Fruit fly (Drosophila melanogaster) whole organism, embryonic: ENCODE results near the gene CG44006.

Source experiments
- CG12071 ChIP-seq: fragments of 200-800 bp; sonication (Bioruptor generic); optimal IDR thresholded peaks from 3 replicates; lab custom pipeline; 2018; ENCODE audit warnings: missing biosample characterization, mild to moderate bottlenecking, missing genetic modification characterization
- CG14667 ChIP-seq: fragments of 200-800 bp; sonication (Bioruptor generic); IDR thresholded peaks from 2 replicates; pipeline ENCODE4 v1.3.6; 2022; ENCODE audit warnings: missing biosample characterization, missing genetic modification characterization
- CG16863 ChIP-seq: fragments of 200-800 bp; sonication (Bioruptor generic); optimal IDR thresholded peaks from 3 replicates; lab custom pipeline; 2016; ENCODE audit warnings: missing biosample characterization, missing genetic modification characterization
- CG18262 ChIP-seq: fragments of 200-800 bp; optimal IDR thresholded peaks from 3 replicates; lab custom pipeline; 2019; ENCODE audit warnings: missing biosample characterization, mild to moderate bottlenecking, missing genetic modification characterization, moderate library complexity
- CG2678 ChIP-seq: fragments of 200-800 bp; sonication (Bioruptor generic); optimal IDR thresholded peaks from 3 replicates; lab custom pipeline; 2019; ENCODE audit warnings: missing biosample characterization, mild to moderate bottlenecking, missing genetic modification characterization, moderate library complexity
- CG31365 ChIP-seq: fragments of 200-800 bp; sonication (Bioruptor generic); optimal IDR thresholded peaks from 2 replicates; lab custom pipeline; 2018; ENCODE audit warnings: missing biosample characterization, mild to moderate bottlenecking, missing genetic modification characterization
- CG3163 ChIP-seq: fragments of 200-800 bp; sonication (Bioruptor generic); optimal IDR thresholded peaks from 3 replicates; lab custom pipeline; 2016; ENCODE audit warnings: missing biosample characterization, missing genetic modification characterization
- CG34376 ChIP-seq: fragments of 200-800 bp; sonication (Bioruptor generic); optimal IDR thresholded peaks from 2 replicates; lab custom pipeline; 2018; ENCODE audit warnings: missing biosample characterization, mild to moderate bottlenecking, missing genetic modification characterization
- CG3847 ChIP-seq: fragments of 200-800 bp; sonication (Bioruptor generic); IDR thresholded peaks from 2 replicates; pipeline ENCODE4 v1.3.6; 2022; ENCODE audit warnings: missing biosample characterization, missing genetic modification characterization
- CG4328 ChIP-seq: fragments of 200-800 bp; sonication (Bioruptor generic); optimal IDR thresholded peaks from 3 replicates; lab custom pipeline; 2017; ENCODE audit warnings: missing biosample characterization, missing genetic modification reagents, missing genetic modification characterization
- CG4820 ChIP-seq: fragments of 200-800 bp; sonication (Bioruptor generic); optimal IDR thresholded peaks from 3 replicates; lab custom pipeline; 2016; ENCODE audit warnings: missing biosample characterization, missing genetic modification characterization
- CG5245 ChIP-seq: fragments of 200-800 bp; sonication (Bioruptor generic); optimal IDR thresholded peaks from 3 replicates; lab custom pipeline; 2016; ENCODE audit warnings: missing biosample characterization, missing genetic modification characterization
- CG5953 ChIP-seq: fragments of 200-800 bp; sonication (Bioruptor generic); IDR thresholded peaks from 2 replicates; pipeline ENCODE4 v1.3.6; 2022; ENCODE audit warnings: missing biosample characterization, missing genetic modification characterization
- CG7745 ChIP-seq: fragments of 200-800 bp; sonication (Bioruptor generic); optimal IDR thresholded peaks from 2 replicates; lab custom pipeline; 2018; ENCODE audit warnings: missing biosample characterization, mild to moderate bottlenecking, missing genetic modification characterization, moderate library complexity
- CG7928 ChIP-seq: fragments of 200-800 bp; sonication (Bioruptor generic); optimal IDR thresholded peaks from 2 replicates; lab custom pipeline; 2017; ENCODE audit warnings: missing biosample characterization, mild to moderate bottlenecking, missing genetic modification characterization
- CG8290 ChIP-seq, 3 experiments: fragments of 200-800 bp; sonication (Bioruptor generic); optimal IDR thresholded peaks; 2 replicates each; lab custom pipeline; 2016 to 2019; ENCODE audit warnings: missing biosample characterization in 3 of 3, missing genetic modification characterization in 3 of 3, mild to moderate bottlenecking in 2 of 3, moderate library complexity in 1 of 3
- CG8388 ChIP-seq: fragments of 200-800 bp; sonication (Bioruptor generic); optimal IDR thresholded peaks from 2 replicates; lab custom pipeline; 2019; ENCODE audit warnings: missing biosample characterization, mild to moderate bottlenecking, missing genetic modification characterization, moderate library complexity
- Hr51 ChIP-seq, 2 experiments: fragments of 200-800 bp; sonication (Bioruptor generic); optimal IDR thresholded peaks; 2 replicates in 1 of 2; 3 replicates in 1 of 2; lab custom pipeline; 2016 to 2018; ENCODE audit warnings: missing biosample characterization in 2 of 2, missing genetic modification characterization in 2 of 2, mild to moderate bottlenecking in 1 of 2, moderate library complexity in 1 of 2
- Med ChIP-seq: fragments of 200-800 bp; sonication (Bioruptor generic); peaks from one replicate; lab custom pipeline; 2016; ENCODE audit warnings: missing biosample characterization, missing genetic modification characterization, mild to moderate bottlenecking, inconsistent platforms, moderate library complexity
- Mrtf ChIP-seq: fragments of 200-800 bp; sonication (Bioruptor generic); IDR thresholded peaks from 3 replicates; pipeline ENCODE4 v1.3.6; 2022; ENCODE audit warnings: missing biosample characterization, missing genetic modification characterization
- Nf-YA ChIP-seq: fragments of 200-800 bp; sonication (Bioruptor generic); IDR thresholded peaks from 2 replicates; pipeline ENCODE4 v1.3.6; 2022; ENCODE audit warnings: missing biosample characterization, missing genetic modification characterization
- Nf-YB ChIP-seq: fragments of 200-800 bp; sonication (Bioruptor generic); optimal IDR thresholded peaks from 3 replicates; lab custom pipeline; 2019; ENCODE audit warnings: missing biosample characterization, mild to moderate bottlenecking, missing genetic modification characterization, moderate library complexity
- NfI ChIP-seq: fragments of 200-800 bp; sonication (Bioruptor generic); optimal IDR thresholded peaks from 3 replicates; lab custom pipeline; 2018; ENCODE audit warnings: missing biosample characterization, mild to moderate bottlenecking, missing genetic modification characterization, moderate library complexity
- Rfx ChIP-seq: fragments of 200-800 bp; sonication (Bioruptor generic); IDR thresholded peaks from 2 replicates; pipeline ENCODE4 v1.3.6; 2022; ENCODE audit warnings: missing biosample characterization, missing genetic modification characterization
- ab ChIP-seq: fragments of 200-800 bp; sonication (Bioruptor generic); optimal IDR thresholded peaks from 2 replicates; lab custom pipeline; 2016; ENCODE audit warnings: missing biosample characterization, missing genetic modification characterization
- abd-A ChIP-seq: fragments of 200-800 bp; sonication (Bioruptor generic); optimal IDR thresholded peaks from 3 replicates; lab custom pipeline; 2019; ENCODE audit warnings: missing biosample characterization, mild to moderate bottlenecking, missing genetic modification characterization, moderate library complexity
- chinmo ChIP-seq: fragments of 200-800 bp; sonication (Bioruptor generic); IDR thresholded peaks from 4 replicates; pipeline ENCODE4 v1.3.6; 2022; ENCODE audit warnings: missing biosample characterization, missing genetic modification characterization; ENCODE audit not compliant: partially characterized antibody
- crp ChIP-seq, 2 experiments: fragments of 200-800 bp; sonication (Bioruptor generic); optimal IDR thresholded peaks; 2 replicates in 1 of 2; 3 replicates in 1 of 2; lab custom pipeline; 2017; ENCODE audit warnings: missing biosample characterization in 2 of 2, missing genetic modification characterization in 2 of 2, mild to moderate bottlenecking in 1 of 2, moderate library complexity in 1 of 2
- dysf ChIP-seq: fragments of 200-800 bp; sonication (Bioruptor generic); IDR thresholded peaks from 3 replicates; pipeline ENCODE4 v1.3.6; 2022; ENCODE audit warnings: missing biosample characterization, missing genetic modification characterization
- eve ChIP-seq, 2 experiments: fragments of >200 bp; optimal IDR thresholded peaks; 2 replicates each; lab custom pipeline; 2017; ENCODE audit warnings: missing biosample characterization in 2 of 2, missing genetic modification characterization in 2 of 2
- fu2 ChIP-seq: fragments of 200-800 bp; sonication (Bioruptor generic); optimal IDR thresholded peaks from 2 replicates; lab custom pipeline; 2016; ENCODE audit warnings: missing biosample characterization, missing genetic modification characterization
- kay ChIP-seq: fragments of 200-800 bp; sonication (Bioruptor generic); optimal IDR thresholded peaks from 2 replicates; lab custom pipeline; 2016; ENCODE audit warnings: missing biosample characterization, missing genetic modification characterization
- ken ChIP-seq: fragments of 200-800 bp; sonication (Bioruptor generic); IDR thresholded peaks from 3 replicates; pipeline ENCODE4 v1.3.6; 2022; ENCODE audit warnings: missing biosample characterization, missing genetic modification characterization
- klu ChIP-seq: fragments of 200-800 bp; sonication (Bioruptor generic); IDR thresholded peaks from 2 replicates; pipeline ENCODE4 v1.3.6; 2022; ENCODE audit warnings: missing biosample characterization, missing genetic modification characterization
- pan ChIP-seq, 4 experiments: fragments of >200 bp in 3 of 4; fragments of 200-800 bp in 1 of 4; sonication (Bioruptor generic) in 1 of 4; optimal IDR thresholded peaks in 3 of 4; IDR thresholded peaks in 1 of 4; 2 replicates each; pipeline versions ENCODE4 v1.3.6 to Lab custom; 2017 to 2022; ENCODE audit warnings: missing biosample characterization in 2 of 4, missing genetic modification characterization in 2 of 4, mixed read lengths in 1 of 4
- prd ChIP-seq, 3 experiments: fragments of >200 bp in 2 of 3; fragments of 200-800 bp in 1 of 3; sonication (Bioruptor generic) in 1 of 3; optimal IDR thresholded peaks in 2 of 3; IDR thresholded peaks in 1 of 3; 2 replicates in 2 of 3; 3 replicates in 1 of 3; pipeline versions ENCODE4 v1.3.6 to Lab custom; 2017 to 2022; ENCODE audit warnings: missing biosample characterization in 1 of 3, missing genetic modification characterization in 1 of 3
- row ChIP-seq: fragments of 200-800 bp; sonication (Bioruptor generic); IDR thresholded peaks from 3 replicates; pipeline ENCODE4 v1.3.6; 2022; ENCODE audit warnings: missing biosample characterization, missing genetic modification characterization
- salm ChIP-seq: fragments of 200-800 bp; sonication (Bioruptor generic); optimal IDR thresholded peaks from 2 replicates; lab custom pipeline; 2018; ENCODE audit warnings: missing biosample characterization, mild to moderate bottlenecking, missing genetic modification characterization
- schlank ChIP-seq: fragments of 200-800 bp; sonication (Bioruptor generic); optimal IDR thresholded peaks from 2 replicates; lab custom pipeline; 2018; ENCODE audit warnings: missing biosample characterization, mild to moderate bottlenecking, missing genetic modification characterization
- sens-2 ChIP-seq: fragments of 200-800 bp; sonication (Bioruptor generic); IDR thresholded peaks from 2 replicates; pipeline ENCODE4 v1.3.6; 2022; ENCODE audit warnings: missing biosample characterization, missing genetic modification characterization
- so ChIP-seq: fragments of 200-800 bp; sonication (Bioruptor generic); IDR thresholded peaks from 3 replicates; pipeline ENCODE4 v1.3.6; 2022; ENCODE audit warnings: missing biosample characterization, missing genetic modification characterization
- tll ChIP-seq, 2 experiments: fragments of 200-800 bp in 1 of 2; fragments of >200 bp in 1 of 2; sonication (Bioruptor generic) in 1 of 2; optimal IDR thresholded peaks; 2 replicates each; lab custom pipeline; 2017 to 2019; ENCODE audit warnings: missing biosample characterization in 2 of 2, missing genetic modification characterization in 2 of 2, mild to moderate bottlenecking in 1 of 2, moderate library complexity in 1 of 2
- tna ChIP-seq: fragments of 200-800 bp; sonication (Bioruptor generic); IDR thresholded peaks from 2 replicates; pipeline ENCODE4 v1.3.6; 2022; ENCODE audit warnings: missing biosample characterization, missing genetic modification characterization; ENCODE audit not compliant: partially characterized antibody
- ttk ChIP-seq: fragments of 200-800 bp; sonication (Bioruptor generic); IDR thresholded peaks from 2 replicates; pipeline ENCODE4 v2.1.2; 2022; ENCODE audit warnings: missing biosample characterization, missing genetic modification characterization
- tup ChIP-seq: fragments of 200-800 bp; sonication (Bioruptor generic); optimal IDR thresholded peaks from 2 replicates; lab custom pipeline; 2016; ENCODE audit warnings: missing biosample characterization, mild to moderate bottlenecking, missing genetic modification characterization, moderate library complexity
- unpg ChIP-seq: fragments of 200-800 bp; sonication (Bioruptor generic); optimal IDR thresholded peaks from 3 replicates; lab custom pipeline; 2018; ENCODE audit warnings: missing biosample characterization, mild to moderate bottlenecking, missing genetic modification characterization, moderate library complexity
- vvl ChIP-seq: fragments of 200-800 bp; sonication (Bioruptor generic); IDR thresholded peaks from 2 replicates; pipeline ENCODE4 v1.3.6; 2022; ENCODE audit warnings: missing biosample characterization, missing genetic modification characterization

CG44006 gene

dm6 chr3L:18101421-18101996 lies 31.6 kb upstream of the CG44006 start (continued):
- TF ChIP-seq Nf-YB = no peak
- TF ChIP-seq CG3163 = no peak
- no peak for TF ChIP-seq prd (optimal IDR thresholded peaks at IDR 0.05; lab: Kevin White, UChicago)
- 0 out of 3 replicates have a peak, but pooled peaks have one; percentile 35 for TF ChIP-seq prd (GFP tag; IDR thresholded peaks at IDR 0.05; lab: Robert Waterston, UW)
- TF ChIP-seq CG16863 = no peak
- no peak for TF ChIP-seq CG7928 (GFP tag; lab: Kevin White, UChicago)
- no peak for TF ChIP-seq tll (GFP tag; optimal IDR thresholded peaks at IDR 0.05; lab: Kevin White, UChicago)
- TF ChIP-seq CG2678 (tag; lab: Kevin White, UChicago) = peak; percentile 22
- TF ChIP-seq ttk (GFP tag; lab: Robert Waterston, UW) = 0 out of 2 replicates have a peak, but pooled peaks have one; percentile 4
- no peak for TF ChIP-seq Rfx (GFP tag; lab: Robert Waterston, UW)
- peak; percentile 29 for TF ChIP-seq unpg (GFP tag; lab: Kevin White, UChicago)
- TF ChIP-seq tna (GFP tag; lab: Robert Waterston, UW) = no peak
- peak in 1 of 2 experiments; percentile 70 for TF ChIP-seq eve (GFP tag; optimal IDR thresholded peaks at IDR 0.05; lab: Kevin White, UChicago)
- TF ChIP-seq CG7745 (tag; lab: Kevin White, UChicago) = no peak

dm6 chr3L:18099715-18100114 lies 29.8 kb upstream of the CG44006 start:
- no peak for TF ChIP-seq ken (GFP tag; lab: Robert Waterston, UW)
- TF ChIP-seq crp (GFP tag; optimal IDR thresholded peaks at IDR 0.05; lab: Kevin White, UChicago) = no peak
- no peak for TF ChIP-seq CG31365
- no peak for TF ChIP-seq CG8388 (GFP tag; lab: Kevin White, UChicago)
- no peak for TF ChIP-seq CG5245 (GFP tag; lab: Kevin White, UChicago)
- no peak for TF ChIP-seq ab (GFP tag; lab: Kevin White, UChicago)
- TF ChIP-seq fu2 (GFP tag; lab: Kevin White, UChicago) = no peak
- peak in 1 of 2 experiments; percentile 8 for TF ChIP-seq Hr51 (GFP tag; optimal IDR thresholded peaks at IDR 0.05; lab: Kevin White, UChicago)
- no peak for TF ChIP-seq tup (GFP tag; lab: Kevin White, UChicago)
- no peak for TF ChIP-seq sens-2 (GFP tag; lab: Robert Waterston, UW)
- no peak for TF ChIP-seq CG4820 (GFP tag; lab: Kevin White, UChicago)
- TF ChIP-seq CG7745 (tag; lab: Kevin White, UChicago) = no peak
- peak; percentile 80 for TF ChIP-seq Med (GFP tag; lab: Kevin White, UChicago)
- TF ChIP-seq CG5953 (GFP tag; lab: Robert Waterston, UW) = 0 out of 2 replicates have a peak, but pooled peaks have one; percentile 14
- no peak for TF ChIP-seq CG3847 (GFP tag; lab: Robert Waterston, UW)
- peak; percentile 88 for TF ChIP-seq vvl (GFP tag; lab: Robert Waterston, UW)
- TF ChIP-seq row (GFP tag; lab: Robert Waterston, UW) = peak; percentile 52
- no peak for TF ChIP-seq CG34376 (GFP tag; lab: Kevin White, UChicago)
- no peak for TF ChIP-seq CG14667 (GFP tag; lab: Robert Waterston, UW)
- TF ChIP-seq salm (tag; lab: Kevin White, UChicago) = no peak
- TF ChIP-seq klu (GFP tag; lab: Robert Waterston, UW) = no peak
- no peak for TF ChIP-seq CG12071
- peak; percentile 7 for TF ChIP-seq kay (GFP tag; lab: Kevin White, UChicago)
- 0 out of 2 replicates have a peak, but pooled peaks have one; percentile 7 for TF ChIP-seq Nf-YA
- TF ChIP-seq chinmo (GFP tag; lab: Robert Waterston, UW) = 0 out of 4 replicates have a peak, but pooled peaks have one; percentile 76
- peak; percentile 7 for TF ChIP-seq NfI (GFP tag; lab: Kevin White, UChicago)
- no peak for TF ChIP-seq CG18262 (tag; lab: Kevin White, UChicago)
- no peak for TF ChIP-seq CG8290 (GFP tag; optimal IDR thresholded peaks at IDR 0.05; lab: Kevin White, UChicago)
- peak in 1 of 2 experiments; percentile 38 for TF ChIP-seq CG8290 (tag; optimal IDR thresholded peaks at IDR 0.05; lab: Kevin White, UChicago)
- no peak for TF ChIP-seq CG4328 (GFP tag; lab: Kevin White, UChicago)
- peak; percentile 43; the same call in 1 of the 3 replicates for TF ChIP-seq dysf
- TF ChIP-seq Mrtf (GFP tag; lab: Robert Waterston, UW) = no peak
- no peak for TF ChIP-seq abd-A
- TF ChIP-seq pan (optimal IDR thresholded peaks at IDR 0.05; lab: Kevin White, UChicago) = no peak
- TF ChIP-seq pan (GFP tag; optimal IDR thresholded peaks at IDR 0.05 in 1 of 2, IDR thresholded peaks at IDR 0.05 in 1 of 2) = peak in 1 of 2 experiments; percentile 32
- TF ChIP-seq schlank (tag; lab: Kevin White, UChicago) = no peak
- TF ChIP-seq so (GFP tag; lab: Robert Waterston, UW) = 0 out of 3 replicates have a peak, but pooled peaks have one; percentile 32
